Worm (Caenorhabditis elegans) whole organism, L1 larva: ENCODE data around the gene B0334.13.
"Not testable (repeated sequence)": the region's sequence is repeated elsewhere in the genome, so short reads cannot be mapped to it uniquely, and the experiment has no call there.

Experiments used
- C04F5.9 ChIP-seq: sonication (generic microtip); optimal IDR thresholded peaks from 2 replicates; lab custom pipeline; 2016; ENCODE audit warnings: missing genetic modification characterization, missing compliant biosample characterization
- Y116A8C.19 ChIP-seq: sonication (generic microtip); optimal IDR thresholded peaks from 2 replicates; lab custom pipeline; 2016; ENCODE audit warnings: missing compliant biosample characterization, missing genetic modification characterization, borderline replicate concordance
- aha-1 ChIP-seq: fragments of 150-350 bp; optimal IDR thresholded peaks from 2 replicates; lab custom pipeline; 2014; ENCODE audit warnings: missing biosample characterization, missing genetic modification characterization
- ama-1 ChIP-seq: fragments of 150-350 bp; optimal IDR thresholded peaks from 2 replicates; lab custom pipeline; 2014
- ceh-8 ChIP-seq: fragments of 200-800 bp; sonication (Bioruptor generic); optimal IDR thresholded peaks from 2 replicates; lab custom pipeline; 2018; ENCODE audit warnings: mild to moderate bottlenecking, missing genetic modification characterization, moderate library complexity, missing compliant biosample characterization
- ceh-82 ChIP-seq, 3 experiments: fragments of 150-350 bp in 1 of 3; sonication (generic microtip) in 2 of 3; optimal IDR thresholded peaks; 2 replicates each; lab custom pipeline; 2014 to 2017; ENCODE audit warnings: missing biosample characterization in 3 of 3, missing genetic modification characterization in 3 of 3
- ces-1 ChIP-seq: fragments of 150-350 bp; optimal IDR thresholded peaks from 2 replicates; lab custom pipeline; 2014; ENCODE audit warnings: missing biosample characterization, missing genetic modification reagents, missing genetic modification characterization
- dpl-1 ChIP-seq, 3 experiments: fragments of 150-350 bp in 2 of 3; sonication (generic microtip) in 1 of 3; optimal IDR thresholded peaks; 2 replicates each; lab custom pipeline; 2014 to 2017; ENCODE audit warnings: missing biosample characterization in 3 of 3, missing genetic modification characterization in 3 of 3, missing genetic modification reagents in 3 of 3
- efl-1 ChIP-seq, 4 experiments: fragments of 150-350 bp; optimal IDR thresholded peaks in 3 of 4; peaks in 1 of 4; 1 replicate in 1 of 4; 2 replicates in 3 of 4; lab custom pipeline; 2014; ENCODE audit warnings: missing biosample characterization in 2 of 4, missing genetic modification characterization in 2 of 4, missing genetic modification reagents in 2 of 4
- efl-3 ChIP-seq: fragments of 200-800 bp; sonication (Bioruptor generic); optimal IDR thresholded peaks from 2 replicates; lab custom pipeline; 2018; ENCODE audit warnings: mild to moderate bottlenecking, missing genetic modification characterization, missing compliant biosample characterization
- egl-13 ChIP-seq: sonication (generic microtip); optimal IDR thresholded peaks from 2 replicates; lab custom pipeline; 2016; ENCODE audit warnings: missing genotype, missing genetic modification reagents, missing genetic modification characterization, missing compliant biosample characterization
- elt-2 ChIP-seq: sonication (generic microtip); optimal IDR thresholded peaks from 2 replicates; lab custom pipeline; 2016; ENCODE audit warnings: missing genetic modification characterization, mild to moderate bottlenecking, inconsistent platforms, missing compliant biosample characterization, missing genetic modification reagents
- elt-3 ChIP-seq, 6 experiments: fragments of 150-350 bp in 1 of 6; sonication (generic microtip); optimal IDR thresholded peaks; 2 replicates each; lab custom pipeline; 2017 to 2018; ENCODE audit warnings: missing biosample characterization in 6 of 6, missing genetic modification characterization in 6 of 6, inconsistent platforms in 1 of 6
- fkh-8 ChIP-seq: sonication (generic microtip); optimal IDR thresholded peaks from 2 replicates; lab custom pipeline; 2016; ENCODE audit warnings: mild to moderate bottlenecking, missing genetic modification characterization, missing compliant biosample characterization
- fos-1 ChIP-seq: fragments of 150-350 bp; optimal IDR thresholded peaks from 2 replicates; lab custom pipeline; 2014; ENCODE audit warnings: missing biosample characterization, missing genetic modification characterization
- grh-1 ChIP-seq: fragments of 200-800 bp; sonication (Bioruptor generic); IDR thresholded peaks from 2 replicates; pipeline ENCODE4 v1.3.6; 2022; ENCODE audit warnings: missing genetic modification reagents, missing genetic modification characterization, missing compliant biosample characterization
- hlh-4 ChIP-seq: sonication (generic microtip); optimal IDR thresholded peaks from 2 replicates; lab custom pipeline; 2016; ENCODE audit warnings: mild to moderate bottlenecking, missing genetic modification characterization, missing compliant biosample characterization
- jun-1 ChIP-seq: fragments of 150-350 bp; optimal IDR thresholded peaks from 2 replicates; lab custom pipeline; 2014; ENCODE audit warnings: missing biosample characterization, missing genetic modification reagents, missing genetic modification characterization
- lin-14 ChIP-seq: fragments of 200-800 bp; sonication (Bioruptor generic); optimal IDR thresholded peaks from 2 replicates; lab custom pipeline; 2018; ENCODE audit warnings: mild to moderate bottlenecking, missing genetic modification characterization, moderate library complexity, missing compliant biosample characterization
- lsy-2 ChIP-seq, 2 experiments: fragments of 150-350 bp; optimal IDR thresholded peaks; 2 replicates each; lab custom pipeline; 2014; ENCODE audit warnings: missing biosample characterization in 2 of 2, missing genetic modification characterization in 2 of 2
- nhr-12 ChIP-seq: sonication (generic microtip); optimal IDR thresholded peaks from 2 replicates; lab custom pipeline; 2017; ENCODE audit warnings: missing biosample characterization, missing genetic modification characterization
- nhr-19 ChIP-seq: fragments of 200-800 bp; sonication (Bioruptor generic); conservative IDR thresholded peaks from 2 replicates; pipeline ENCODE4 v1.3.6; 2022; ENCODE audit warnings: missing genetic modification characterization, missing compliant biosample characterization
- nhr-71 ChIP-seq: sonication (generic microtip); optimal IDR thresholded peaks from 2 replicates; lab custom pipeline; 2016; ENCODE audit warnings: mild to moderate bottlenecking, missing genetic modification characterization, moderate library complexity, missing compliant biosample characterization
- nhr-77 ChIP-seq: fragments of 150-350 bp; optimal IDR thresholded peaks from 2 replicates; lab custom pipeline; 2014; ENCODE audit warnings: missing biosample characterization, missing genetic modification characterization
- pqm-1 ChIP-seq: sonication (generic microtip); optimal IDR thresholded peaks from 3 replicates; lab custom pipeline; 2017; ENCODE audit warnings: missing biosample characterization, missing genetic modification characterization
- snpc-4 ChIP-seq: fragments of 150-350 bp; optimal IDR thresholded peaks from 2 replicates; lab custom pipeline; 2014; ENCODE audit warnings: missing biosample characterization, missing genetic modification characterization
- sptf-1 ChIP-seq: fragments of 150-350 bp; optimal IDR thresholded peaks from 2 replicates; lab custom pipeline; 2014; ENCODE audit warnings: missing biosample characterization, missing genetic modification characterization
- vab-15 ChIP-seq: sonication (generic microtip); optimal IDR thresholded peaks from 2 replicates; lab custom pipeline; 2017; ENCODE audit warnings: missing genotype, mild to moderate bottlenecking, missing genetic modification characterization, missing compliant biosample characterization
- xbp-1 ChIP-seq: sonication (generic microtip); optimal IDR thresholded peaks from 2 replicates; lab custom pipeline; 2016; ENCODE audit warnings: missing genetic modification characterization, missing compliant biosample characterization
- zag-1 ChIP-seq: fragments of 150-350 bp; optimal IDR thresholded peaks from 2 replicates; lab custom pipeline; 2014; ENCODE audit warnings: missing biosample characterization, missing genetic modification characterization
- ztf-11 ChIP-seq, 2 experiments: sonication (generic microtip); optimal IDR thresholded peaks; 2 replicates each; lab custom pipeline; 2016 to 2017; ENCODE audit warnings: missing genetic modification characterization in 2 of 2, missing biosample characterization in 1 of 2, missing compliant biosample characterization in 1 of 2
- ztf-4 ChIP-seq: fragments of 150-350 bp; optimal IDR thresholded peaks from 2 replicates; lab custom pipeline; 2014; ENCODE audit warnings: missing biosample characterization, missing genetic modification characterization

B0334.13 gene

DNA sequence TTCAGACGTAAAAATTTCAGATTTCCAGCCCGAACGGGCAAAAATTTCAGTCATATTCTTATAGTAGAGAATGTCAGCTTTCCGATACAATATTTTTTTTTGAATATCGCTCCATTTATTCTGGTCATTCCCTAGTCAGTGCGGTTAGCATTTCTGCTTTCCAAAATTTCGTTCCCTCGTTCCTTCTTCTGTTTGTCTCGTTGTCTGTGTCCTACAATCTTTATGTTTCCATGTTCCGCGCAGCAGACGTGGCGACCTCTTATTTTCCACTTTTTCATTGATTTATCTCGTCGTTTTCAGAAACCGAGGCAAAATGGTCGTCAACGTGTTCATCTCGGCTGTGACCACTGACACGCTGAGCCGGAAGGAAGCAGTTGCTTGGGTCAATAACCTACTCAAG, 45.7 kb upstream of the B0334.13 start, which contains the start of gene ebp-2:
ebp-2 (plus strand) TSS at position 301 of the 400 bp plus-strand sequence.
- TF ChIP-seq hlh-4 (tag; lab: Kevin White, UChicago); ztf-11 (tag; optimal IDR thresholded peaks at IDR 0.05; lab: Kevin White, UChicago); aha-1: not testable (repeated sequence)

DNA sequence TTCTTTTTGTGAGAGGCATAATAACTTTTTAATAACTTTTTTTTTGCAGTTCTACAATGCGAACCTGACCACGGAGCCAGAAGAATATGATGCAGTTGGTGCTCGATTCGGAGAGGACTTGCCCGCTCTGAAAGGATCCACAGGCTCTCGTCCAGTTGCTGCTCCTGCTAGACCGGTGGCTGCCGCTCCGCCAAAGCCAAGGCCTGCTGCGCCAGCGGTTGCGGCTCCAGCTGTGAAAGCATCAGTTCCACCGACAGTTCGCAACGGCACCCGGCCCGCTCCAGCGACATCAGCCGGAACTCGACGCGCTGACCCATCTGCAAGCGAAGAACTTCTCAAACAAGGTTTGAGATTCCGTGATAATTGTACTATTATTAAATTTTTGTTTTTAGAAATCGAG, 45.0 kb upstream of the B0334.13 start:
- TF ChIP-seq grh-1 (GFP tag; lab: Robert Waterston, UW) (no peak), pqm-1 (tag; lab: Kevin White, UChicago) (no peak), ceh-8 (GFP tag; lab: Kevin White, UChicago) (peak; percentile 28)
- TF ChIP-seq, all 84 proteins: peak for 1

DNA sequence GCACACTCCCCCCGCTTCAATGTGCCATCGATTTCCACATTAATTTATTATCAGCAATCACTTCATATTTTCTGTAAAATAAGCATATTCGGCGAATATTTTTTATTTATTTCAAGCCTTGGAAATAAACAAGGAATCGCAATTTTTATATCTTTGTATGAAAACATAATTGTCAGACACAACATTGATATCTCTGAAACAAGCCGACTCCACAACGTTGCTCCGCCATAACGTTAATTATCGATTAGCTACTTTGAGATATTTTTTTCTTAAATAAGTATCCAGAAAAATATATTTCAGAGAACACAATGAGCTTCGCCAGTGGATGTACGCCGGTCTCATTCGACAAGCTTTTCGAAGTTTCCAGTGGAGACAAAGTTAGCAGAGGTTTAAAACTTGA, 44.2 kb upstream of the B0334.13 start, which contains the start of gene adbp-1:
adbp-1 (plus strand) TSS at position 301 of the 400 bp plus-strand sequence.
- TF ChIP-seq nhr-12 (tag; lab: Kevin White, UChicago) (no peak), nhr-71 (no peak), ama-1 (lab: Kevin White, UChicago) (no peak), sptf-1 (tag; lab: Kevin White, UChicago) (no peak), zag-1 (tag; lab: Kevin White, UChicago) (no peak), xbp-1 (tag; lab: Kevin White, UChicago) (no peak), dpl-1 (GFP tag; optimal IDR thresholded peaks at IDR 0.05; lab: Kevin White, UChicago) (no peak), fkh-8 (tag; lab: Kevin White, UChicago) (no peak), nhr-19 (GFP tag; lab: Robert Waterston, UW) (no peak), C04F5.9 (tag; lab: Kevin White, UChicago) (no peak), Y116A8C.19 (tag; lab: Kevin White, UChicago) (no peak), efl-1 (optimal IDR thresholded peaks at IDR 0.05; lab: Kevin White, UChicago) (no peak), efl-1 (GFP tag; optimal IDR thresholded peaks at IDR 0.05 in 1 of 2; lab: Kevin White, UChicago) (no peak), vab-15 (no peak), lsy-2 (tag; optimal IDR thresholded peaks at IDR 0.05; lab: Kevin White, UChicago) (no peak), ztf-4 (no peak), pqm-1 (tag; lab: Kevin White, UChicago) (no peak), elt-2 (tag; lab: Kevin White, UChicago) (no peak)

DNA sequence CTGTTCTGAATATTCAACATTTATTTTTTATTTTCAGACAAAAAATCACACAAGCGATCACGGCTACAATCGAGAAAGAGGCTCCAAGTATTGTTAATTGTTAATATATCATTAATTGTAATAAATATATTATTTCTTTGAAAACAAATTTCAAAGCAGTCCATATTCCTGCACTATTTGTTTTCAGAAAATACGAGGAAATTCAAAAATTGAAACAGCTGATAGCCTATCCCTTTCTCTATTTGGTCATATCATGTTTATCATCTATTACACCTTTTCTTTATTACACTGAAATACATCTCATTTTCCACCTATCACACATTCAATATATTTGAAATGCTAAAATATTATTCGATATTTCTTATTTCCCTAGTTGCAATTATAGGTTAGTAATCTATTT, 43.1 kb upstream of the B0334.13 start, which contains the start of gene W02B12.13:
W02B12.13 (plus strand) TSS at position 301 of the 400 bp plus-strand sequence.
- no peak for TF ChIP-seq lin-14 (GFP tag; lab: Kevin White, UChicago)
- no peak for TF ChIP-seq efl-3 (GFP tag; lab: Kevin White, UChicago)
- TF ChIP-seq snpc-4 (tag; lab: Kevin White, UChicago), result no peak
- TF ChIP-seq egl-13 (tag; lab: Kevin White, UChicago), result no peak
- TF ChIP-seq vab-15, result no peak
- TF ChIP-seq ces-1 (GFP tag; lab: Kevin White, UChicago), result no peak
- no peak for TF ChIP-seq nhr-77 (tag; lab: Kevin White, UChicago)
- TF ChIP-seq fos-1 (tag; lab: Kevin White, UChicago), result no peak

DNA sequence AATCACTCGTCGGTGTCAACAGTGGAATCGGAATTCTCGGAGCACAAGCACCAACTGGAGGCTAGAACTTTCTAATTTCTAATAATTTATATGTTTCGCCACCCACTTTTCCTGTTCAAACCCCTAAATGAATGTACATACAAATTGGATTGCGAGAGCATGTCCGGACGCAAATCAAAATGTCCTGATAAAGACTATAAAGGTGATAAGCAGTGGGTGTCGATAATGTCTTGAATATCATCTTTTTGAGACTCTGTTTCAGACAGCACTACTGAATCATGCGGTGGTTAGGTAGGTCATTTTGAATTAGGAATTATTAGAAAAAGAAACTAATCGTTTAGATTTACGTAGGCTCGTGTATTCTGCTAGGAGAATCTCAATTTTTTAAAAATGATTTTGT, 39.3 kb upstream of the B0334.13 start, which contains the start of gene W02B12.1:
W02B12.1 (plus strand) TSS at position 269 of the 400 bp plus-strand sequence.
- TF ChIP-seq ceh-82 (tag; optimal IDR thresholded peaks at IDR 0.05; lab: Kevin White, UChicago) (no peak), jun-1 (tag; lab: Kevin White, UChicago) (no peak), elt-2 (tag; lab: Kevin White, UChicago) (peak; percentile 57)
- TF ChIP-seq, all 84 proteins: peak for 1

DNA sequence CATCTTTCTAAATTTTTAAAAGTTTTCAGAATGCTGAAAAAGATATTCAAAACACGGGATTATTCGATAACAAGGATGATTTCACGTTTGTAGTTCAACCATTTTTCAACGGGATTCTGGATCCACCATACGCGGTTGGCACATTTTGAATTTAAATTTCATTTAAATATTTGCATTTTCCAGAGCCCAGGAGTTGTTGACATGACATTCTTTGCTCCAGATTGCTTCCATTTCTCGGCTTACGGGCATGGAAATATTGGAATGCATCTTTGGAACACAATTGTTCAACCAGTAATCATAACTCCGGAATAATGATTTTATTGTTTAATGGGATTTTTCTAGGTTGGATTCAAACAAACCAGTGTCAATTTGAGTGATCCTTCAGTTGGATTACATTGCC, 37.2 kb upstream of the B0334.13 start:
- TF ChIP-seq elt-3 (tag; optimal IDR thresholded peaks at IDR 0.05; lab: Kevin White, UChicago), result no peak
- no peak for TF ChIP-seq efl-1 (optimal IDR thresholded peaks at IDR 0.05; lab: Kevin White, UChicago)
- TF ChIP-seq efl-1 (GFP tag; optimal IDR thresholded peaks at IDR 0.05 in 1 of 2; lab: Kevin White, UChicago), result peak in 1 of 2 experiments; percentile 26
